Worm (Caenorhabditis elegans): ENCODE measurements around the gene F38B6.3.

Gene F38B6.3

ce11 chrX:6654139-6654538 lies 39.3 kb upstream of the F38B6.3 start:
- TF ChIP-seq fos-1 (tag; optimal IDR thresholded peaks at IDR 0.05) = peak; percentile 11
- no peak for TF ChIP-seq nhr-21 (tag; optimal IDR thresholded peaks at IDR 0.05)

DNA sequence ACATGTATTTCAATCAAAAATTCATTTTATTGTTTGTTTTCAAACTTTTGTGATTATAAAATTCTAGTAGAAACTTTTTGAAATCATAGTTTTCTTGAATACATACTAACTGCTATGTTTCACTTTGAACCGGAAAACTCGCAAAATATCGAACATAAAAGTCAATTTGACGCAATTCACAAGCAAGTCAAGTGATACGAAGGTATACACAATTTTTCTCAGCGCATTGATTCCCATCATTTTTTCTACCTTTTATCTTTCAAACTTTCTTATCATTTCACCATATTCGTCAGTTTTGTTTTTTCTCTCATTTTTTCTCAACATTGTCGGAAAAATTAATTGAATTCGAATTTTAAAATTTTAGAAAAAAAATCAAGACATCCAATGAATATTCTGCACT lies 38.3 kb upstream of the F38B6.3 start, which contains the start of gene nhr-173:
TSS of gene nhr-173 (plus strand) at position 366 of the 400 bp plus-strand sequence.
- TF ChIP-seq fos-1 (tag; optimal IDR thresholded peaks at IDR 0.05) = peak; percentile 42
- TF ChIP-seq unc-39 (tag; optimal IDR thresholded peaks at IDR 0.05) = no peak

ce11 chrX:6656251-6656650 lies 37.2 kb upstream of the F38B6.3 start:
- TF ChIP-seq lin-11 (tag; optimal IDR thresholded peaks at IDR 0.05) = no peak
- no peak for TF ChIP-seq lsy-2 (tag; optimal IDR thresholded peaks at IDR 0.05)
- TF ChIP-seq fos-1 (tag; optimal IDR thresholded peaks at IDR 0.05) = no peak
- TF ChIP-seq lin-39 (tag; optimal IDR thresholded peaks at IDR 0.05) = no peak
- TF ChIP-seq peb-1 (tag; optimal IDR thresholded peaks at IDR 0.05) = no peak
- no peak for TF ChIP-seq nhr-129 (tag; optimal IDR thresholded peaks at IDR 0.05)
- TF ChIP-seq ztf-4 (tag; optimal IDR thresholded peaks at IDR 0.05) = no peak
- TF ChIP-seq mab-5 (tag; optimal IDR thresholded peaks at IDR 0.05) = no peak
- TF ChIP-seq elt-1 (tag; optimal IDR thresholded peaks at IDR 0.05) = no peak
- no peak for TF ChIP-seq snpc-4 (tag; optimal IDR thresholded peaks at IDR 0.05)
- no peak for TF ChIP-seq F13H6.1 (tag; optimal IDR thresholded peaks at IDR 0.05)
- no peak for TF ChIP-seq sma-9 (GFP tag; optimal IDR thresholded peaks at IDR 0.05)
- TF ChIP-seq sma-9 (tag; optimal IDR thresholded peaks at IDR 0.05) = no peak
- no peak for TF ChIP-seq nhr-11 (tag; optimal IDR thresholded peaks at IDR 0.05)
- TF ChIP-seq mbf-1 (tag; optimal IDR thresholded peaks at IDR 0.05) = no peak
- TF ChIP-seq gmeb-1 (tag; optimal IDR thresholded peaks at IDR 0.05) = no peak
- TF ChIP-seq alr-1 (tag; optimal IDR thresholded peaks at IDR 0.05) = no peak
- no peak for TF ChIP-seq crh-2 (tag; optimal IDR thresholded peaks at IDR 0.05)
- TF ChIP-seq ZK546.5 (tag; optimal IDR thresholded peaks at IDR 0.05) = no peak
- TF ChIP-seq nhr-6 (tag; optimal IDR thresholded peaks at IDR 0.05) = no peak

DNA sequence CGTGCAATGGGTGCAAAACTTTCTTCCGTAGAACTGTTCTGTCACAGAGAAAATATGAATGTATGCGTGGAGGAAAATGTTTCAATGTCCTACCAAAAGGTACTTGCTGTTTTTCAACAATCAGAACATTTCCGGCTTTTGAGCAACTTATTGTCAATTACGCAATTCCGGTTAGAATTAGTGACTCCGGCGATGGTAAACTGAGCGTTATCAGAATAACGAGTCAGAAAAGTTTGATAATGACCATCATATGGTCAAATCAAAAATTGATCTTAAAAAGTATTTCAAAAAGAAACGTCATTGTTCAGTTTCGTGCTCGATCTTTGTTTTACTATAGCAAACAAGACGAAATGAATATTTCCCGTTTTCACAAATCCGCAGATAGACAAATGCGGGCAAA lies 36.7 kb upstream of the F38B6.3 start:
- TF ChIP-seq sma-9 (GFP tag; optimal IDR thresholded peaks at IDR 0.05) (peak; percentile 1), sma-9 (tag; optimal IDR thresholded peaks at IDR 0.05) (no peak), ztf-11 (tag; optimal IDR thresholded peaks at IDR 0.05) (no peak), mdl-1 (tag; optimal IDR thresholded peaks at IDR 0.05) (no peak), fos-1 (tag; optimal IDR thresholded peaks at IDR 0.05) (peak; percentile 62)

- TF ChIP-seq nhr-237 (tag; optimal IDR thresholded peaks at IDR 0.05) = no peak
- TF ChIP-seq F13H6.1 (tag; optimal IDR thresholded peaks at IDR 0.05) = no peak
- TF ChIP-seq snpc-4 (tag; optimal IDR thresholded peaks at IDR 0.05) = no peak
- no peak for TF ChIP-seq lin-11 (tag; optimal IDR thresholded peaks at IDR 0.05)
- TF ChIP-seq skn-1 (tag; optimal IDR thresholded peaks at IDR 0.05) = no peak
- no peak for TF ChIP-seq lsy-2 (tag; optimal IDR thresholded peaks at IDR 0.05)
- no peak for TF ChIP-seq zag-1 (tag; optimal IDR thresholded peaks at IDR 0.05)
- TF ChIP-seq nhr-77 (tag; optimal IDR thresholded peaks at IDR 0.05) = no peak
- TF ChIP-seq elt-3 (tag; optimal IDR thresholded peaks at IDR 0.05) = no peak
- no peak for TF ChIP-seq peb-1 (tag; optimal IDR thresholded peaks at IDR 0.05)
- no peak for TF ChIP-seq ztf-1 (GFP tag; conservative IDR thresholded peaks at IDR 0.05)
These were observed 31.2 kb upstream of the F38B6.3 start for ce11 chrX:6662267-6662666.

DNA sequence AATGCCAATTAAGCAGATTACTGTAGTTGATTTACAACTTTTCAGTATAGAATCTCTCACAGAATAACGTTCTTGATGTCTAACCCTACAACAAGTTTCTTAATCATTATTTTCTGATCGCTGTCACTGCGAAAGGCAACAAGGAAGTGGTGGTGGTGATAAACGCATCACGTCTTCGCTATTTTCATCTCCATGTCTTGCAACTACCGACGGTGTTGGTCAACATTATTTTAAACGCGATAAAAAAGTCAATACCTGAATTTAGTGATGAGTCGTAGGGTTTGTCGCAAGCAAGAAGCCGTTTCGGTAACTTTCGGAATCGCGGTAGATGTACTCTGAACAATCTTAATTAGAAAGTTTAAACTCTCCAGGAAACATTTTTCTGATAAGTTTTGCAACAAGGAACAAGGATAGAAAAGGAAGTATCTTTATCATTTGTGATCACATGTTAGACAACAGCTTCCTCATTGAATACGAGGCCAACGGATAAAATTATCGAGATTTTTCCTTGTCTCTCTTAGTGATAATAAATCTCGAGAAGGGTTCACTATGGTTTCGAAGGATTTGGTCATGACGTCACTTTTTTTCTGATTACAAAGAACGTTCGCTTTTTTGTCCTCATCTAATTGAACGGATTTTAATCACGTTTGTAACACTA lies 29.5 kb upstream of the F38B6.3 start:
- TF ChIP-seq ceh-16 (tag; optimal IDR thresholded peaks at IDR 0.05) (no peak), skn-1 (tag; optimal IDR thresholded peaks at IDR 0.05) (no peak), unc-39 (tag; optimal IDR thresholded peaks at IDR 0.05) (no peak), egl-27 (tag; optimal IDR thresholded peaks at IDR 0.05) (peak; percentile 54), nhr-25 (tag; optimal IDR thresholded peaks at IDR 0.05) (peak; percentile 56), elt-3 (tag; optimal IDR thresholded peaks at IDR 0.05) (no peak), nhr-21 (tag; optimal IDR thresholded peaks at IDR 0.05) (peak; percentile 73), crh-2 (tag; optimal IDR thresholded peaks at IDR 0.05) (no peak), ceh-82 (tag; optimal IDR thresholded peaks at IDR 0.05) (no peak), sma-3 (GFP tag; optimal IDR thresholded peaks at IDR 0.05) (peak; percentile 22), sma-9 (GFP tag; optimal IDR thresholded peaks at IDR 0.05) (peak; percentile 31), sma-9 (tag; optimal IDR thresholded peaks at IDR 0.05) (no peak), ztf-11 (tag; optimal IDR thresholded peaks at IDR 0.05) (no peak)
